Fruit fly (Drosophila melanogaster) whole organism, embryonic: ENCODE measurements around the gene CG6607.
A peak's percentile ranks its signal among the peaks of the same experiment; 100 is the strongest.

ENCODE experiments used
- Abd-B ChIP-seq: fragments of 200-800 bp; sonication (Bioruptor generic); optimal IDR thresholded peaks from 2 replicates; lab custom pipeline; 2018; ENCODE audit warnings: missing biosample characterization, mild to moderate bottlenecking, missing genetic modification characterization, moderate library complexity
- BEAF-32 ChIP-seq: fragments of 200-800 bp; sonication (Bioruptor generic); optimal IDR thresholded peaks from 3 replicates; lab custom pipeline; 2017; ENCODE audit warnings: missing biosample characterization, missing genetic modification characterization, mild to moderate bottlenecking, moderate library complexity, missing genetic modification reagents
- CG12071 ChIP-seq: fragments of 200-800 bp; sonication (Bioruptor generic); optimal IDR thresholded peaks from 3 replicates; lab custom pipeline; 2018; ENCODE audit warnings: missing biosample characterization, mild to moderate bottlenecking, missing genetic modification characterization
- CG12391 ChIP-seq: fragments of 200-800 bp; sonication (Bioruptor generic); optimal IDR thresholded peaks from 3 replicates; lab custom pipeline; 2018; ENCODE audit warnings: missing biosample characterization, mild to moderate bottlenecking, missing genetic modification characterization, moderate library complexity
- CG14014 ChIP-seq: fragments of 200-800 bp; sonication (Bioruptor generic); IDR thresholded peaks from 2 replicates; pipeline ENCODE4 v1.3.6; 2022; ENCODE audit warnings: missing biosample characterization, missing genetic modification characterization
- CG14965 ChIP-seq: fragments of 200-800 bp; sonication (Bioruptor generic); optimal IDR thresholded peaks from 2 replicates; lab custom pipeline; 2016; ENCODE audit warnings: missing biosample characterization, missing genetic modification characterization, borderline replicate concordance
- CG15011 ChIP-seq: fragments of 200-800 bp; sonication (Bioruptor generic); optimal IDR thresholded peaks from 3 replicates; lab custom pipeline; 2018; ENCODE audit warnings: missing biosample characterization, mild to moderate bottlenecking, missing genetic modification characterization
- CG1647 ChIP-seq: fragments of 200-800 bp; sonication (Bioruptor generic); optimal IDR thresholded peaks from 3 replicates; lab custom pipeline; 2016; ENCODE audit warnings: missing biosample characterization, missing genetic modification characterization
- CG31388 ChIP-seq: fragments of 200-800 bp; sonication (Bioruptor generic); optimal IDR thresholded peaks from 2 replicates; lab custom pipeline; 2016; ENCODE audit warnings: missing biosample characterization, missing genetic modification characterization
- CG32532 ChIP-seq: fragments of 200-800 bp; sonication (Bioruptor generic); IDR thresholded peaks from 2 replicates; pipeline ENCODE4 v1.3.6; 2022; ENCODE audit warnings: missing biosample characterization, missing genetic modification characterization
- CG32767 ChIP-seq: fragments of 200-800 bp; sonication (Bioruptor generic); IDR thresholded peaks from 2 replicates; pipeline ENCODE4 v1.3.6; 2022; ENCODE audit warnings: missing biosample characterization, missing genetic modification characterization
- CG4360 ChIP-seq: fragments of 200-800 bp; sonication (Bioruptor generic); IDR thresholded peaks from 2 replicates; pipeline ENCODE4 v1.3.6; 2022; ENCODE audit warnings: missing biosample characterization, missing genetic modification characterization
- CG4617 ChIP-seq: fragments of 200-800 bp; sonication (Bioruptor generic); optimal IDR thresholded peaks from 3 replicates; lab custom pipeline; 2016; ENCODE audit warnings: missing biosample characterization, missing genetic modification characterization, borderline replicate concordance
- CG4707 ChIP-seq: fragments of 200-800 bp; sonication (Bioruptor generic); optimal IDR thresholded peaks from 2 replicates; lab custom pipeline; 2018; ENCODE audit warnings: missing biosample characterization, mild to moderate bottlenecking, missing genetic modification characterization, moderate library complexity
- CG6791 ChIP-seq: fragments of 200-800 bp; sonication (Bioruptor generic); IDR thresholded peaks from 3 replicates; pipeline ENCODE4 v1.3.6; 2022; ENCODE audit warnings: missing biosample characterization, missing genetic modification characterization; ENCODE audit not compliant: partially characterized antibody
- CG7372 ChIP-seq: fragments of 200-800 bp; sonication (Bioruptor generic); IDR thresholded peaks from 2 replicates; pipeline ENCODE4 v1.3.6; 2022; ENCODE audit warnings: missing biosample characterization, missing genetic modification characterization
- CG8765 ChIP-seq: fragments of 200-800 bp; sonication (Bioruptor generic); IDR thresholded peaks from 2 replicates; pipeline ENCODE4 v1.3.6; 2022; ENCODE audit warnings: missing biosample characterization, missing genetic modification characterization
- CG9797 ChIP-seq: fragments of 200-800 bp; sonication (Bioruptor generic); optimal IDR thresholded peaks from 3 replicates; lab custom pipeline; 2018; ENCODE audit warnings: missing biosample characterization, mild to moderate bottlenecking, missing genetic modification characterization
- Deaf1 ChIP-seq: fragments of 200-800 bp; optimal IDR thresholded peaks from 3 replicates; lab custom pipeline; 2019; ENCODE audit warnings: missing biosample characterization, mild to moderate bottlenecking, missing genetic modification characterization, moderate library complexity
- E2f2 ChIP-seq: fragments of 200-800 bp; sonication (Bioruptor generic); IDR thresholded peaks from 2 replicates; pipeline ENCODE4 v1.3.6; 2022; ENCODE audit warnings: missing biosample characterization, missing genetic modification characterization
- Gsc ChIP-seq: fragments of 200-800 bp; sonication (Bioruptor generic); IDR thresholded peaks from 2 replicates; pipeline ENCODE4 v1.3.6; 2022; ENCODE audit warnings: missing biosample characterization, missing genetic modification characterization
- Med ChIP-seq: fragments of 200-800 bp; sonication (Bioruptor generic); peaks from one replicate; lab custom pipeline; 2016; ENCODE audit warnings: missing biosample characterization, missing genetic modification characterization, mild to moderate bottlenecking, inconsistent platforms, moderate library complexity
- Mrtf ChIP-seq: fragments of 200-800 bp; sonication (Bioruptor generic); IDR thresholded peaks from 3 replicates; pipeline ENCODE4 v1.3.6; 2022; ENCODE audit warnings: missing biosample characterization, missing genetic modification characterization
- Myb ChIP-seq: fragments of 200-800 bp; sonication (Bioruptor generic); optimal IDR thresholded peaks from 2 replicates; lab custom pipeline; 2016; ENCODE audit warnings: missing biosample characterization, missing genetic modification characterization
- Pdp1 ChIP-seq, 2 experiments: fragments of 200-800 bp; sonication (Bioruptor generic); optimal IDR thresholded peaks; 3 replicates each; lab custom pipeline; 2016; ENCODE audit warnings: missing biosample characterization in 2 of 2, missing genetic modification characterization in 2 of 2, mild to moderate bottlenecking in 1 of 2, moderate library complexity in 1 of 2
- Ptx1 ChIP-seq: fragments of 200-800 bp; sonication (Bioruptor generic); IDR thresholded peaks from 2 replicates; pipeline ENCODE4 v1.3.6; 2022; ENCODE audit warnings: missing biosample characterization, missing genetic modification characterization
- ab ChIP-seq: fragments of 200-800 bp; sonication (Bioruptor generic); optimal IDR thresholded peaks from 2 replicates; lab custom pipeline; 2016; ENCODE audit warnings: missing biosample characterization, missing genetic modification characterization
- amos ChIP-seq: fragments of 200-800 bp; sonication (Bioruptor generic); IDR thresholded peaks from 2 replicates; pipeline ENCODE4 v1.3.6; 2022; ENCODE audit warnings: missing biosample characterization, missing genetic modification characterization; ENCODE audit not compliant: partially characterized antibody
- bab2 ChIP-seq: fragments of 200-800 bp; sonication (Bioruptor generic); optimal IDR thresholded peaks from 2 replicates; lab custom pipeline; 2016; ENCODE audit warnings: missing biosample characterization, missing genetic modification characterization
- btn ChIP-seq: fragments of 200-800 bp; sonication (Bioruptor generic); optimal IDR thresholded peaks from 2 replicates; lab custom pipeline; 2016; ENCODE audit warnings: missing biosample characterization, missing genetic modification characterization
- dimm ChIP-seq: fragments of 200-800 bp; sonication (Bioruptor generic); IDR thresholded peaks from 2 replicates; pipeline ENCODE4 v1.3.6; 2022; ENCODE audit warnings: missing biosample characterization, missing genetic modification characterization
- dm ChIP-seq: fragments of 200-800 bp; sonication (Bioruptor generic); optimal IDR thresholded peaks from 3 replicates; lab custom pipeline; 2016; ENCODE audit warnings: missing biosample characterization, missing genetic modification characterization
- dpn ChIP-seq, 2 experiments: fragments of 200-800 bp; sonication (Bioruptor generic); optimal IDR thresholded peaks; 3 replicates each; lab custom pipeline; 2016; ENCODE audit warnings: missing biosample characterization in 2 of 2, missing genetic modification characterization in 2 of 2
- en ChIP-seq: fragments of 200-800 bp; sonication (Bioruptor generic); optimal IDR thresholded peaks from 2 replicates; lab custom pipeline; 2016; ENCODE audit warnings: missing biosample characterization, missing genetic modification characterization
- fru ChIP-seq: fragments of >200 bp; optimal IDR thresholded peaks from 2 replicates; lab custom pipeline; 2017
- grn ChIP-seq: fragments of 200-800 bp; sonication (Bioruptor generic); optimal IDR thresholded peaks from 3 replicates; lab custom pipeline; 2017; ENCODE audit warnings: missing biosample characterization, missing genetic modification characterization
- gro ChIP-seq: fragments of 200-800 bp; sonication (Bioruptor generic); optimal IDR thresholded peaks from 2 replicates; lab custom pipeline; 2016; ENCODE audit warnings: missing biosample characterization, missing genetic modification characterization
- gsb ChIP-seq: fragments of 200-800 bp; sonication (Bioruptor generic); IDR thresholded peaks from 2 replicates; pipeline ENCODE4 v1.3.6; 2022; ENCODE audit warnings: missing biosample characterization, missing genetic modification characterization
- hbn ChIP-seq: fragments of 200-800 bp; sonication (Bioruptor generic); IDR thresholded peaks from 2 replicates; pipeline ENCODE4 v1.3.6; 2022; ENCODE audit warnings: missing biosample characterization, missing genetic modification characterization; ENCODE audit not compliant: partially characterized antibody
- hth ChIP-seq: fragments of >200 bp; optimal IDR thresholded peaks from 2 replicates; lab custom pipeline; 2017; ENCODE audit warnings: inconsistent platforms
- mirr ChIP-seq: fragments of 200-800 bp; sonication (Bioruptor generic); optimal IDR thresholded peaks from 3 replicates; lab custom pipeline; 2018; ENCODE audit warnings: missing biosample characterization, mild to moderate bottlenecking, missing genetic modification characterization
- nau ChIP-seq: fragments of 200-800 bp; sonication (Bioruptor generic); optimal IDR thresholded peaks from 3 replicates; lab custom pipeline; 2017; ENCODE audit warnings: missing biosample characterization, mild to moderate bottlenecking, missing genetic modification characterization, missing genetic modification reagents
- nerfin-2 ChIP-seq: fragments of 200-800 bp; sonication (Bioruptor generic); IDR thresholded peaks from 2 replicates; pipeline ENCODE4 v1.3.6; 2022; ENCODE audit warnings: missing biosample characterization, missing genetic modification characterization; ENCODE audit not compliant: partially characterized antibody
- pan ChIP-seq, 4 experiments: fragments of >200 bp in 3 of 4; fragments of 200-800 bp in 1 of 4; sonication (Bioruptor generic) in 1 of 4; optimal IDR thresholded peaks in 3 of 4; IDR thresholded peaks in 1 of 4; 2 replicates each; pipeline versions ENCODE4 v1.3.6 to Lab custom; 2017 to 2022; ENCODE audit warnings: missing biosample characterization in 2 of 4, missing genetic modification characterization in 2 of 4, mixed read lengths in 1 of 4
- pros ChIP-seq: fragments of 200-800 bp; sonication (Bioruptor generic); optimal IDR thresholded peaks from 3 replicates; lab custom pipeline; 2019; ENCODE audit warnings: missing biosample characterization, mild to moderate bottlenecking, missing genetic modification characterization, moderate library complexity
- repo ChIP-seq: fragments of 200-800 bp; sonication (Bioruptor generic); optimal IDR thresholded peaks from 2 replicates; lab custom pipeline; 2016; ENCODE audit warnings: missing biosample characterization, missing genetic modification characterization
- salm ChIP-seq: fragments of 200-800 bp; sonication (Bioruptor generic); optimal IDR thresholded peaks from 2 replicates; lab custom pipeline; 2018; ENCODE audit warnings: missing biosample characterization, mild to moderate bottlenecking, missing genetic modification characterization
- stwl ChIP-seq: fragments of 200-800 bp; sonication (Bioruptor generic); optimal IDR thresholded peaks from 3 replicates; lab custom pipeline; 2018; ENCODE audit warnings: missing biosample characterization, mild to moderate bottlenecking, missing genetic modification characterization, moderate library complexity
- tll ChIP-seq, 2 experiments: fragments of 200-800 bp in 1 of 2; fragments of >200 bp in 1 of 2; sonication (Bioruptor generic) in 1 of 2; optimal IDR thresholded peaks; 2 replicates each; lab custom pipeline; 2017 to 2019; ENCODE audit warnings: missing biosample characterization in 2 of 2, missing genetic modification characterization in 2 of 2, mild to moderate bottlenecking in 1 of 2, moderate library complexity in 1 of 2
- wor ChIP-seq: fragments of 200-800 bp; sonication (Bioruptor generic); IDR thresholded peaks from 2 replicates; pipeline ENCODE4 v1.3.6; 2022; ENCODE audit warnings: missing biosample characterization, missing genetic modification characterization

Gene CG6607

dm6 chr3R:24572540-24573043 is 44.7 kb downstream of the CG6607 start (continued):
- peak; percentile 98 for TF ChIP-seq CG32767 (GFP tag; lab: Robert Waterston, UW)
- TF ChIP-seq Mrtf (GFP tag; lab: Robert Waterston, UW) = peak; percentile 98
- peak; percentile 74 for TF ChIP-seq grn (GFP tag; lab: Kevin White, UChicago)
- peak; percentile 96 for TF ChIP-seq CG12071 (GFP tag; lab: Kevin White, UChicago)
- TF ChIP-seq pros = peak; percentile 61
- peak; percentile 94 for TF ChIP-seq CG8765
- peak; percentile 95 to 97 for TF ChIP-seq Pdp1 (GFP tag; optimal IDR thresholded peaks at IDR 0.05; lab: Kevin White, UChicago)
- TF ChIP-seq hbn (GFP tag; lab: Robert Waterston, UW) = no peak
- TF ChIP-seq dm (GFP tag; lab: Kevin White, UChicago) = peak; percentile 87
- TF ChIP-seq Ptx1 (GFP tag; lab: Robert Waterston, UW) = peak; percentile 98
- TF ChIP-seq E2f2 (GFP tag; lab: Robert Waterston, UW) = peak; percentile 87
- peak in 1 of 2 experiments; percentile 6 for TF ChIP-seq tll (GFP tag; optimal IDR thresholded peaks at IDR 0.05; lab: Kevin White, UChicago)
- TF ChIP-seq pan (optimal IDR thresholded peaks at IDR 0.05; lab: Kevin White, UChicago) = no peak
- TF ChIP-seq pan (GFP tag; optimal IDR thresholded peaks at IDR 0.05 in 1 of 2, IDR thresholded peaks at IDR 0.05 in 1 of 2) = peak in 1 of 2 experiments; percentile 99
- no peak for TF ChIP-seq hth
- TF ChIP-seq CG6791 = no peak
- TF ChIP-seq en (GFP tag; lab: Kevin White, UChicago) = peak; percentile 87
- TF ChIP-seq Myb (GFP tag; lab: Kevin White, UChicago) = peak; percentile 80
- TF ChIP-seq CG14014 (GFP tag; lab: Robert Waterston, UW) = peak; percentile 99
- peak; percentile 94 for TF ChIP-seq mirr (GFP tag; lab: Kevin White, UChicago)
- TF ChIP-seq CG14965 = peak; percentile 16
- peak; percentile 88 for TF ChIP-seq CG4707 (GFP tag; lab: Kevin White, UChicago)
- TF ChIP-seq gsb (GFP tag; lab: Robert Waterston, UW) = peak; percentile 97
- TF ChIP-seq BEAF-32 (GFP tag; lab: Kevin White, UChicago) = peak; percentile 13
- peak; percentile 88 for TF ChIP-seq Abd-B
- TF ChIP-seq bab2 = peak; percentile 96
- no peak for TF ChIP-seq stwl (tag; lab: Kevin White, UChicago)
- TF ChIP-seq CG31388 (GFP tag; lab: Kevin White, UChicago) = peak; percentile 77
- TF ChIP-seq CG4617 (GFP tag; lab: Kevin White, UChicago) = peak; percentile 92
- peak; percentile 92 for TF ChIP-seq btn (GFP tag; lab: Kevin White, UChicago)
- TF ChIP-seq CG1647 (GFP tag; lab: Kevin White, UChicago) = peak; percentile 97
- peak; percentile 99 for TF ChIP-seq CG32532 (GFP tag; lab: Robert Waterston, UW)
- TF ChIP-seq fru (lab: Kevin White, UChicago) = no peak
- peak; percentile 96 for TF ChIP-seq nau (GFP tag; lab: Kevin White, UChicago)
- TF ChIP-seq Deaf1 (tag; lab: Kevin White, UChicago) = peak; percentile 87
- peak; percentile 84 for TF ChIP-seq CG4360 (GFP tag; lab: Robert Waterston, UW)
- peak; percentile 99 for TF ChIP-seq Med (GFP tag; lab: Kevin White, UChicago)
- peak; percentile 99 for TF ChIP-seq CG12391 (tag; lab: Kevin White, UChicago)
- TF ChIP-seq nerfin-2 (GFP tag; lab: Robert Waterston, UW) = no peak
- no peak for TF ChIP-seq Gsc (GFP tag; lab: Robert Waterston, UW)
- peak; percentile 97 for TF ChIP-seq CG15011 (GFP tag; lab: Kevin White, UChicago)
- peak; percentile 82 for TF ChIP-seq ab
- peak; percentile 97 for TF ChIP-seq gro (GFP tag; lab: Kevin White, UChicago)
- TF ChIP-seq CG9797 (GFP tag; lab: Kevin White, UChicago) = peak; percentile 44
- TF ChIP-seq wor (GFP tag; lab: Robert Waterston, UW) = peak; percentile 97
- no peak; the same call in 1 of the 2 replicates for TF ChIP-seq amos
- TF ChIP-seq repo (GFP tag; lab: Kevin White, UChicago) = peak; percentile 92
- peak; percentile 96 for TF ChIP-seq CG7372 (GFP tag; lab: Robert Waterston, UW)
- peak; percentile 94 for TF ChIP-seq salm (tag; lab: Kevin White, UChicago)
- no peak; the same call in 1 of the 2 replicates for TF ChIP-seq dimm (GFP tag; lab: Robert Waterston, UW)
- TF ChIP-seq dpn (GFP tag; optimal IDR thresholded peaks at IDR 0.05; lab: Kevin White, UChicago) = peak; percentile 97 to 98
